Worm (Caenorhabditis elegans) whole organism, L1 larva: ENCODE data around the gene oac-59.

Experiments
- C34B4.2 ChIP-seq: sonication (generic microtip); optimal IDR thresholded peaks from 2 replicates; lab custom pipeline; 2017; ENCODE audit warnings: mild to moderate bottlenecking, missing genetic modification characterization, missing compliant biosample characterization
- elt-3 ChIP-seq, 6 experiments: fragments of 150-350 bp in 1 of 6; sonication (generic microtip); optimal IDR thresholded peaks; 2 replicates each; lab custom pipeline; 2017 to 2018; ENCODE audit warnings: missing biosample characterization in 6 of 6, missing genetic modification characterization in 6 of 6, inconsistent platforms in 1 of 6

DNA sequence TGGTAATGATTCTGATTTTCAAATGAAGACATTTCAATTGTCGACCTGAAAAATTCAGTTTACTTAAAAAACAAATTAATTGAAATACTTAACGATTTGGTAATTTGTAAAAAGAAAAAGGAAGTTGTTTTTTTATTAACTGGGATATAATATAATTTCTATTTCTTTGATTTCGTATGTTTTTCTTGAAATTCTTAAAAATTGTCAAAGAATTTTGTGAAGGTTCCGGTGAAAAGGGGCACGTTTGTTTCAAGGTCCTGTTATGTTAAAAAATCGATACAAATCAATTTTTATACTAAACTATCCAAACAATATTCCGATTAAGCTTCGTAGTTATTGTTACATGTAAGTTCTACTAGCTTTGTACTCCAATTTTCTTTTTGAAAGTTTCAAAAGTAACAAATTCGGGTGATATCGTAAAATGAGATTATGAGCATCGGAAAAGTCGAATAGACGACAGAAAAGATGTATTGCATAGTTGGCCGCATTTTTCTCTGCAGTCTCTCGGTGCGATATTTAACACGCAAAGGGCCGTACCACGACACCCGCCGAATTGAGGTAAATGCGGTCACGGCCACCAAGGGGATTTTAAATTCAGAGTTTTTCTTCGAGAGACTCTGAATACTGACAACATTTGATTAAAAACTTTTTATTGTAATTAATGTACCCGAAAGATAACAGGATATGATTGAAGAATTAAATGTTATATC lies 41.7 kb downstream of the oac-59 start, which contains the start of gene Y39C12A.9:
- TF ChIP-seq elt-3 (tag; optimal IDR thresholded peaks at IDR 0.05; lab: Kevin White, UChicago) (no peak), C34B4.2 (tag; lab: Kevin White, UChicago) (no peak)
